Worm (Caenorhabditis elegans) whole organism, L2 larva: Measurements from ENCODE around the gene R102.4.
"Not testable (repeated sequence)": the region's sequence is repeated elsewhere in the genome, so short reads cannot be mapped to it uniquely, and the experiment has no call there.

Source experiments
- C34F6.9 ChIP-seq: fragments of 150-350 bp; optimal IDR thresholded peaks from 2 replicates; lab custom pipeline; 2014; ENCODE audit warnings: missing biosample characterization, missing genetic modification characterization
- F13H6.1 ChIP-seq: sonication (generic microtip); optimal IDR thresholded peaks from 2 replicates; lab custom pipeline; 2016; ENCODE audit warnings: missing genetic modification characterization, missing compliant biosample characterization
- R02D3.7 ChIP-seq: fragments of 150-350 bp; optimal IDR thresholded peaks from 2 replicates; lab custom pipeline; 2014; ENCODE audit warnings: missing biosample characterization, missing genetic modification characterization
- Y55F3AM.14 ChIP-seq: fragments of 200-800 bp; sonication (Bioruptor generic); optimal IDR thresholded peaks from 2 replicates; lab custom pipeline; 2018; ENCODE audit warnings: mild to moderate bottlenecking, missing genetic modification characterization, missing compliant biosample characterization
- aly-2 ChIP-seq: fragments of 150-350 bp; optimal IDR thresholded peaks from 2 replicates; lab custom pipeline; 2014; ENCODE audit warnings: missing biosample characterization, missing genetic modification characterization
- blmp-1 ChIP-seq: sonication (generic microtip); optimal IDR thresholded peaks from 2 replicates; lab custom pipeline; 2017; ENCODE audit warnings: missing genetic modification characterization, mild to moderate bottlenecking, missing compliant biosample characterization, antibody characterized with exemption, moderate library complexity; ENCODE audit not compliant: insufficient read depth
- crh-2 ChIP-seq: sonication (generic microtip); optimal IDR thresholded peaks from 2 replicates; lab custom pipeline; 2017; ENCODE audit warnings: missing biosample characterization, missing genetic modification characterization
- dmd-4 ChIP-seq: sonication (generic microtip); optimal IDR thresholded peaks from 2 replicates; lab custom pipeline; 2017; ENCODE audit warnings: missing biosample characterization, missing genetic modification characterization
- egl-27 ChIP-seq: sonication (generic microtip); optimal IDR thresholded peaks from 3 replicates; lab custom pipeline; 2017; ENCODE audit warnings: missing biosample characterization, missing genetic modification reagents, missing genetic modification characterization
- elt-3 ChIP-seq: sonication (generic microtip); optimal IDR thresholded peaks from 2 replicates; lab custom pipeline; 2017; ENCODE audit warnings: missing biosample characterization, missing genetic modification characterization
- fos-1 ChIP-seq: fragments of 150-350 bp; optimal IDR thresholded peaks from 2 replicates; lab custom pipeline; 2014; ENCODE audit warnings: missing biosample characterization, missing genetic modification characterization
- gmeb-1 ChIP-seq: fragments of 150-350 bp; optimal IDR thresholded peaks from 2 replicates; lab custom pipeline; 2014; ENCODE audit warnings: missing biosample characterization, missing genetic modification characterization
- lin-39 ChIP-seq: fragments of 150-350 bp; optimal IDR thresholded peaks from 2 replicates; lab custom pipeline; 2014; ENCODE audit warnings: missing biosample characterization, missing genetic modification reagents, missing genetic modification characterization
- lsy-2 ChIP-seq, 2 experiments: fragments of 150-350 bp in 1 of 2; sonication (generic microtip) in 1 of 2; optimal IDR thresholded peaks; 2 replicates each; lab custom pipeline; 2014 to 2017; ENCODE audit warnings: missing biosample characterization in 2 of 2, missing genetic modification characterization in 2 of 2
- mab-5 ChIP-seq: fragments of 150-350 bp; optimal IDR thresholded peaks from 2 replicates; lab custom pipeline; 2014; ENCODE audit warnings: missing biosample characterization, missing genetic modification characterization
- mbf-1 ChIP-seq: sonication (generic microtip); optimal IDR thresholded peaks from 2 replicates; lab custom pipeline; 2017; ENCODE audit warnings: missing biosample characterization, missing genetic modification characterization
- nhr-10 ChIP-seq: sonication (generic microtip); optimal IDR thresholded peaks from 2 replicates; lab custom pipeline; 2017; ENCODE audit warnings: missing biosample characterization, missing genetic modification characterization
- nhr-11 ChIP-seq: fragments of 150-350 bp; optimal IDR thresholded peaks from 2 replicates; lab custom pipeline; 2014; ENCODE audit warnings: missing biosample characterization, missing genetic modification characterization
- nhr-129 ChIP-seq: fragments of 150-350 bp; optimal IDR thresholded peaks from 2 replicates; lab custom pipeline; 2014; ENCODE audit warnings: missing biosample characterization, missing genetic modification characterization
- nhr-21 ChIP-seq: fragments of 150-350 bp; optimal IDR thresholded peaks from 2 replicates; lab custom pipeline; 2014; ENCODE audit warnings: missing biosample characterization, missing genetic modification characterization
- nhr-25 ChIP-seq: fragments of 150-350 bp; sonication (generic microtip); optimal IDR thresholded peaks from 3 replicates; lab custom pipeline; 2014; ENCODE audit warnings: missing biosample characterization, missing genetic modification characterization
- nhr-6 ChIP-seq: fragments of 150-350 bp; optimal IDR thresholded peaks from 2 replicates; lab custom pipeline; 2014; ENCODE audit warnings: missing biosample characterization, missing genetic modification characterization
- sem-4 ChIP-seq: fragments of 150-350 bp; optimal IDR thresholded peaks from 2 replicates; lab custom pipeline; 2014; ENCODE audit warnings: missing biosample characterization, missing genetic modification reagents, missing genetic modification characterization
- skn-1 ChIP-seq: sonication (generic microtip); optimal IDR thresholded peaks from 2 replicates; lab custom pipeline; 2017; ENCODE audit warnings: missing biosample characterization, missing genetic modification characterization
- sma-3 ChIP-seq: sonication (generic microtip); optimal IDR thresholded peaks from 2 replicates; lab custom pipeline; 2016; ENCODE audit warnings: missing genetic modification reagents, missing genetic modification characterization, missing compliant biosample characterization
- sma-9 ChIP-seq, 2 experiments: fragments of 150-350 bp in 1 of 2; sonication (generic microtip) in 1 of 2; optimal IDR thresholded peaks; 2 replicates each; lab custom pipeline; 2014 to 2016; ENCODE audit warnings: missing genetic modification characterization in 2 of 2, mild to moderate bottlenecking in 1 of 2, missing biosample characterization in 1 of 2, missing compliant biosample characterization in 1 of 2, missing genetic modification reagents in 1 of 2, moderate library complexity in 1 of 2
- snpc-4 ChIP-seq: fragments of 150-350 bp; optimal IDR thresholded peaks from 2 replicates; lab custom pipeline; 2014; ENCODE audit warnings: missing biosample characterization, missing genetic modification characterization
- unc-55 ChIP-seq: fragments of 150-350 bp; sonication (generic microtip); optimal IDR thresholded peaks from 3 replicates; lab custom pipeline; 2014; ENCODE audit warnings: missing biosample characterization, missing genetic modification reagents, missing genetic modification characterization
- unc-62 ChIP-seq: fragments of 150-350 bp; optimal IDR thresholded peaks from 2 replicates; lab custom pipeline; 2014; ENCODE audit warnings: missing biosample characterization, missing genetic modification reagents, missing genetic modification characterization
- zag-1 ChIP-seq: fragments of 150-350 bp; optimal IDR thresholded peaks from 2 replicates; lab custom pipeline; 2014; ENCODE audit warnings: missing biosample characterization, missing genetic modification characterization
- ztf-1 ChIP-seq: fragments of 200-800 bp; sonication (Bioruptor generic); conservative IDR thresholded peaks from 2 replicates; pipeline ENCODE4 v1.3.6; 2022; ENCODE audit warnings: missing genetic modification characterization, missing compliant biosample characterization
- ztf-4 ChIP-seq: fragments of 150-350 bp; optimal IDR thresholded peaks from 2 replicates; lab custom pipeline; 2014; ENCODE audit warnings: missing biosample characterization, missing genetic modification characterization

The R102.4 gene

ce11 chrIV:10697022-10697979, 2.2 kb upstream of the R102.4 start, which contains the start of gene allo-1:
allo-1 (minus strand) TSS chrIV:10697072.
- TF ChIP-seq nhr-6 (tag; lab: Kevin White, UChicago) (peak; percentile 46), lsy-2 (tag; optimal IDR thresholded peaks at IDR 0.05; lab: Kevin White, UChicago) (peak in 1 of 2 experiments; percentile 75), dmd-4 (tag; lab: Kevin White, UChicago) (no peak), aly-2 (tag; lab: Kevin White, UChicago) (no peak), lin-39 (tag; lab: Kevin White, UChicago) (no peak), gmeb-1 (tag; lab: Kevin White, UChicago) (peak; percentile 91), unc-55 (GFP tag; lab: Kevin White, UChicago) (peak; percentile 55), Y55F3AM.14 (no peak), fos-1 (tag; lab: Kevin White, UChicago) (peak; percentile 95), blmp-1 (tag; lab: Kevin White, UChicago) (peak; percentile 43), sma-9 (GFP tag; optimal IDR thresholded peaks at IDR 0.05; lab: Kevin White, UChicago) (peak; percentile 92), sma-9 (tag; optimal IDR thresholded peaks at IDR 0.05; lab: Kevin White, UChicago) (no peak), skn-1 (tag; lab: Kevin White, UChicago) (peak; percentile 3), nhr-21 (tag; lab: Kevin White, UChicago) (peak; percentile 15), nhr-25 (tag; lab: Kevin White, UChicago) (peak; percentile 79), ztf-4 (peak; percentile 32), mbf-1 (no peak), egl-27 (tag; lab: Kevin White, UChicago) (no peak), F13H6.1 (tag; lab: Kevin White, UChicago) (peak; percentile 79), mab-5 (peak; percentile 0), crh-2 (tag; lab: Kevin White, UChicago) (peak; percentile 68), elt-3 (no peak), unc-62 (GFP tag; lab: Kevin White, UChicago) (no peak), C34F6.9 (peak; percentile 86), sma-3 (GFP tag; lab: Kevin White, UChicago) (peak; percentile 69), ztf-1 (GFP tag; lab: Robert Waterston, UW) (no peak), sem-4 (tag; lab: Kevin White, UChicago) (peak; percentile 33), R02D3.7 (no peak), nhr-129 (tag; lab: Kevin White, UChicago) (peak; percentile 96), zag-1 (tag; lab: Kevin White, UChicago) (peak; percentile 14), nhr-10 (tag; lab: Kevin White, UChicago) (no peak)
- TF ChIP-seq, all 48 proteins: peak for 19

ce11 chrIV:10690139-10690538, 5.0 kb downstream of the R102.4 start, which contains the start of gene R102.8:
R102.8 (minus strand) TSS chrIV:10690239.
- TF ChIP-seq nhr-11 (tag; lab: Kevin White, UChicago): no peak

ce11 chrIV:10688972-10689567, 6.0 kb downstream of the R102.4 start, which contains the start of gene R102.3:
R102.3 (plus strand) TSS chrIV:10689517.
- TF ChIP-seq nhr-21 (tag; lab: Kevin White, UChicago) (peak; percentile 54), sem-4 (tag; lab: Kevin White, UChicago) (no peak)
- TF ChIP-seq, all 48 proteins: peak for 1

- TF ChIP-seq snpc-4 (tag; lab: Kevin White, UChicago); C34F6.9; lin-39 (tag; lab: Kevin White, UChicago): not testable (repeated sequence)
Measured at ce11 chrIV:10687307-10687706, 7.8 kb downstream of the R102.4 start, which contains the start of gene R102.2. R102.2 (plus strand) TSS chrIV:10687607.
